Fruit fly (Drosophila melanogaster): Measurements from ENCODE around the gene CG42245.

Gene CG42245

dm6 chr3L:2636023-2636968, 4.8 kb downstream of the CG42245 start (continued):
- TF ChIP-seq Lhr (GFP tag; optimal IDR thresholded peaks at IDR 0.05), result no peak
- no peak for TF ChIP-seq CG9727 (GFP tag; optimal IDR thresholded peaks at IDR 0.05)
- TF ChIP-seq h (optimal IDR thresholded peaks at IDR 0.05), result no peak
- peak; percentile 6 for TF ChIP-seq nmo (GFP tag; optimal IDR thresholded peaks at IDR 0.05)
- no peak for TF ChIP-seq CG12219 (GFP tag; optimal IDR thresholded peaks at IDR 0.05)
- TF ChIP-seq ase (GFP tag; IDR thresholded peaks at IDR 0.05), result peak; percentile 29; the same call in 1 of the 3 replicates
- TF ChIP-seq ro (GFP tag; IDR thresholded peaks at IDR 0.05), result no peak
- TF ChIP-seq tna (GFP tag; IDR thresholded peaks at IDR 0.05; ENCODE audit: partially characterized antibody), result no peak
- no peak for TF ChIP-seq Doc3 (GFP tag; IDR thresholded peaks at IDR 0.05; ENCODE audit: partially characterized antibody)
- TF ChIP-seq CG10959 (GFP tag; IDR thresholded peaks at IDR 0.05), result no peak
- no peak for TF ChIP-seq Hr3 (GFP tag; optimal IDR thresholded peaks at IDR 0.05)
- TF ChIP-seq CG11696 (GFP tag; IDR thresholded peaks at IDR 0.05), result no peak
- no peak for TF ChIP-seq odd (GFP tag; optimal IDR thresholded peaks at IDR 0.05)
- TF ChIP-seq yki (optimal IDR thresholded peaks at IDR 0.05), result no peak
- TF ChIP-seq Pdp1 (GFP tag; optimal IDR thresholded peaks at IDR 0.05), result no peak
- TF ChIP-seq scrt (GFP tag; optimal IDR thresholded peaks at IDR 0.05), result no peak
- no peak for TF ChIP-seq CG7928 (GFP tag; optimal IDR thresholded peaks at IDR 0.05)
- TF ChIP-seq Ravus (GFP tag; IDR thresholded peaks at IDR 0.05), result no peak
- TF ChIP-seq cato (GFP tag; optimal IDR thresholded peaks at IDR 0.05; ENCODE audit: borderline replicate concordance), result no peak
- TF ChIP-seq her (GFP tag; optimal IDR thresholded peaks at IDR 0.05), result no peak
- TF ChIP-seq zen (tag; optimal IDR thresholded peaks at IDR 0.05), result no peak
- no peak for TF ChIP-seq CG4424 (GFP tag; optimal IDR thresholded peaks at IDR 0.05)
- TF ChIP-seq B-H2 (GFP tag; optimal IDR thresholded peaks at IDR 0.05), result no peak
- TF ChIP-seq pfk (GFP tag; optimal IDR thresholded peaks at IDR 0.05), result no peak
- no peak for TF ChIP-seq Dll (GFP tag; IDR thresholded peaks at IDR 0.05; ENCODE audit: partially characterized antibody)
- no peak for TF ChIP-seq CG15601 (tag; optimal IDR thresholded peaks at IDR 0.05)
- no peak for TF ChIP-seq toy (GFP tag; IDR thresholded peaks at IDR 0.05)
- no peak for TF ChIP-seq Hmx (GFP tag; optimal IDR thresholded peaks at IDR 0.05)
- no peak for TF ChIP-seq CG9609 (GFP tag; optimal IDR thresholded peaks at IDR 0.05)
- 0 out of 2 replicates have a peak, but pooled peaks have one; percentile 24 for TF ChIP-seq Ada2b (GFP tag; IDR thresholded peaks at IDR 0.05)
- no peak for TF ChIP-seq CG4707 (GFP tag; optimal IDR thresholded peaks at IDR 0.05)
- TF ChIP-seq otp (GFP tag; IDR thresholded peaks at IDR 0.05), result no peak
- no peak for TF ChIP-seq CkIIα-i1 (GFP tag; IDR thresholded peaks at IDR 0.05)
- no peak for TF ChIP-seq Kr (GFP tag; optimal IDR thresholded peaks at IDR 0.05)
- peak; percentile 53 for TF ChIP-seq Ets65A (GFP tag)
- no peak for TF ChIP-seq kni (GFP tag; optimal IDR thresholded peaks at IDR 0.05)
- no peak for TF ChIP-seq CG3163 (GFP tag; optimal IDR thresholded peaks at IDR 0.05)
- no peak for TF ChIP-seq nau (GFP tag; optimal IDR thresholded peaks at IDR 0.05)
- TF ChIP-seq slou (GFP tag; optimal IDR thresholded peaks at IDR 0.05), result no peak
- TF ChIP-seq CG9932 (GFP tag; IDR thresholded peaks at IDR 0.05), result no peak
- TF ChIP-seq rib (GFP tag; IDR thresholded peaks at IDR 0.05), result no peak
- TF ChIP-seq stwl (tag; optimal IDR thresholded peaks at IDR 0.05), result no peak
- no peak for TF ChIP-seq disco-r (GFP tag; optimal IDR thresholded peaks at IDR 0.05)
- no peak for TF ChIP-seq CG11093 (GFP tag; IDR thresholded peaks at IDR 0.05)
- no peak for TF ChIP-seq fd64A (GFP tag; optimal IDR thresholded peaks at IDR 0.05)
- TF ChIP-seq ssp (GFP tag; IDR thresholded peaks at IDR 0.05), result no peak
- TF ChIP-seq CG12744 (GFP tag; optimal IDR thresholded peaks at IDR 0.05), result no peak
- no peak for TF ChIP-seq Atf6 (GFP tag; IDR thresholded peaks at IDR 0.05)
- no peak for TF ChIP-seq Atf-2 (GFP tag; optimal IDR thresholded peaks at IDR 0.05)
- peak; percentile 94 for TF ChIP-seq CG4360 (GFP tag; IDR thresholded peaks at IDR 0.05)
